Worm (Caenorhabditis elegans): ENCODE measurements around the gene pqbp-1.1.

DNA sequence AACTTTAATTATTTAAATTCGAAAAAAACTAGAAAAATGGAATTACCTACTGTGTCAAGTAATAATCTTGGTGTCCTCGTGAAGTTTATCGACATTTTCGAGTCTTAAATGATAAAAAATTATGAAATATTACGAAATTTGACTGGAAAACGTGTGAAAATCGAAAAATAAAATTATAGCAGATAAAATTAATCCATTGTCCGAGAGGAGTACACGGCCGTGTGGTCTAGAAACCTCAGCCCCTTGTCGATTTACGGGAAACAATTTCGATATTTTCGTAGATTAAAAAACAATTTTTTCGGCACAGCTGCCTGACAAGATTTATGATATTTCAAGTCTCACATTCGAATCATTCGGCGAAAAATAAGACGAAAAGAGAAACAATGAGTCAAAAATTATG, 4.4 kb downstream of the pqbp-1.1 start, which contains the start of gene R02D3.8:
- TF ChIP-seq hnd-1 (tag; optimal IDR thresholded peaks at IDR 0.05) (no peak), sea-1 (GFP tag; conservative IDR thresholded peaks at IDR 0.05) (no peak), tra-4 (tag; optimal IDR thresholded peaks at IDR 0.05) (no peak), ama-1 (optimal IDR thresholded peaks at IDR 0.05) (no peak)

Measured in whole organism, early embryonic.